Fruit fly (Drosophila melanogaster): ENCODE measurements around the gene CG32572.

The CG32572 gene

dm6 chrX:16694477-16694876, 26.5 kb upstream of the CG32572 start:
- TF ChIP-seq HLH106 (tag; optimal IDR thresholded peaks at IDR 0.05) (no peak), fru (GFP tag; optimal IDR thresholded peaks at IDR 0.05) (peak; percentile 23), Vsx2 (GFP tag; optimal IDR thresholded peaks at IDR 0.05; ENCODE audit: partially characterized antibody) (no peak), Abd-B (GFP tag; optimal IDR thresholded peaks at IDR 0.05) (no peak), psq (GFP tag; optimal IDR thresholded peaks at IDR 0.05) (no peak), woc (GFP tag; optimal IDR thresholded peaks at IDR 0.05) (no peak)

dm6 chrX:16694959-16695358, 26.0 kb upstream of the CG32572 start, which contains the start of gene Septin4:
Septin4 (minus strand) TSS chrX:16695173.
- TF ChIP-seq ey (GFP tag; optimal IDR thresholded peaks at IDR 0.05) (no peak), CG32264 (GFP tag; optimal IDR thresholded peaks at IDR 0.05) (no peak), fru (GFP tag; optimal IDR thresholded peaks at IDR 0.05) (no peak), Mio (GFP tag; optimal IDR thresholded peaks at IDR 0.05) (no peak), GATAd (GFP tag; optimal IDR thresholded peaks at IDR 0.05) (no peak), lola (GFP tag; optimal IDR thresholded peaks at IDR 0.05) (no peak), foxo (GFP tag; optimal IDR thresholded peaks at IDR 0.05) (no peak), HLH106 (tag; optimal IDR thresholded peaks at IDR 0.05) (no peak), sage (GFP tag; optimal IDR thresholded peaks at IDR 0.05) (no peak), Abd-B (GFP tag; optimal IDR thresholded peaks at IDR 0.05) (no peak), CrebA (GFP tag; optimal IDR thresholded peaks at IDR 0.05; ENCODE audit: borderline replicate concordance) (no peak), usp (GFP tag; optimal IDR thresholded peaks at IDR 0.05) (no peak), tai (GFP tag; optimal IDR thresholded peaks at IDR 0.05) (no peak), Myc (optimal IDR thresholded peaks at IDR 0.05) (no peak), br (GFP tag; optimal IDR thresholded peaks at IDR 0.05) (no peak), sv (GFP tag; optimal IDR thresholded peaks at IDR 0.05) (no peak), Dfd (GFP tag; optimal IDR thresholded peaks at IDR 0.05) (no peak), Vsx2 (GFP tag; optimal IDR thresholded peaks at IDR 0.05; ENCODE audit: partially characterized antibody) (no peak), psq (GFP tag; optimal IDR thresholded peaks at IDR 0.05) (no peak)

dm6 chrX:16695658-16696181, 25.3 kb upstream of the CG32572 start, which contains the start of gene CG4678:
CG4678 (plus strand) TSS chrX:16696131.
- no peak for TF ChIP-seq OdsH (GFP tag; optimal IDR thresholded peaks at IDR 0.05)
- TF ChIP-seq jim (GFP tag; optimal IDR thresholded peaks at IDR 0.05) = no peak
- TF ChIP-seq CG32264 (GFP tag; optimal IDR thresholded peaks at IDR 0.05) = no peak
- no peak for TF ChIP-seq ey (GFP tag; optimal IDR thresholded peaks at IDR 0.05)
- TF ChIP-seq usp (GFP tag; optimal IDR thresholded peaks at IDR 0.05) = no peak
- no peak for TF ChIP-seq Sp1 (GFP tag; optimal IDR thresholded peaks at IDR 0.05)
- no peak for TF ChIP-seq Myc (optimal IDR thresholded peaks at IDR 0.05)
- peak; percentile 66 for TF ChIP-seq Vsx2 (GFP tag; optimal IDR thresholded peaks at IDR 0.05; ENCODE audit: partially characterized antibody)
- TF ChIP-seq N (GFP tag; optimal IDR thresholded peaks at IDR 0.05) = no peak
- TF ChIP-seq pan (optimal IDR thresholded peaks at IDR 0.05) = no peak
- no peak for TF ChIP-seq dsf (GFP tag; optimal IDR thresholded peaks at IDR 0.05; ENCODE audit: borderline replicate concordance)
- TF ChIP-seq psq (GFP tag; optimal IDR thresholded peaks at IDR 0.05) = no peak
- no peak for TF ChIP-seq CG9705 (GFP tag; optimal IDR thresholded peaks at IDR 0.05)
- no peak for TF ChIP-seq Jra (GFP tag; optimal IDR thresholded peaks at IDR 0.05)
- peak; percentile 96 for TF ChIP-seq Dif (GFP tag; optimal IDR thresholded peaks at IDR 0.05; ENCODE audit: partially characterized antibody)
- TF ChIP-seq dl (GFP tag; optimal IDR thresholded peaks at IDR 0.05; ENCODE audit: insufficient read depth in 1 of 2, partially characterized antibody in 2 of 2) = peak; percentile 53 to 80

- TF ChIP-seq Rel (GFP tag; optimal IDR thresholded peaks at IDR 0.05) (no peak), Rel (tag; optimal IDR thresholded peaks at IDR 0.05) (no peak), Dfd (GFP tag; optimal IDR thresholded peaks at IDR 0.05) (no peak), dsf (GFP tag; optimal IDR thresholded peaks at IDR 0.05; ENCODE audit: borderline replicate concordance) (no peak), GATAd (GFP tag; optimal IDR thresholded peaks at IDR 0.05) (no peak), rgr (GFP tag; optimal IDR thresholded peaks at IDR 0.05) (no peak), Hr78 (GFP tag; optimal IDR thresholded peaks at IDR 0.05) (no peak), sv (GFP tag; optimal IDR thresholded peaks at IDR 0.05) (no peak), brk (GFP tag; optimal IDR thresholded peaks at IDR 0.05) (no peak), N (GFP tag; optimal IDR thresholded peaks at IDR 0.05) (no peak), lola (GFP tag; optimal IDR thresholded peaks at IDR 0.05) (no peak), CG32264 (GFP tag; optimal IDR thresholded peaks at IDR 0.05) (no peak), Mio (GFP tag; optimal IDR thresholded peaks at IDR 0.05) (no peak), fru (GFP tag; optimal IDR thresholded peaks at IDR 0.05) (no peak), tai (GFP tag; optimal IDR thresholded peaks at IDR 0.05) (no peak), sage (GFP tag; optimal IDR thresholded peaks at IDR 0.05) (no peak), Hr83 (GFP tag; optimal IDR thresholded peaks at IDR 0.05; ENCODE audit: poor library complexity, severe bottlenecking) (no peak), h (GFP tag; optimal IDR thresholded peaks at IDR 0.05) (no peak), HLH106 (tag; optimal IDR thresholded peaks at IDR 0.05) (no peak), woc (GFP tag; optimal IDR thresholded peaks at IDR 0.05) (no peak), jim (GFP tag; optimal IDR thresholded peaks at IDR 0.05) (no peak)
Measured at dm6 chrX:16696614-16697519, 24.1 kb upstream of the CG32572 start.
